Fruit fly (Drosophila melanogaster) whole organism, embryonic: Measurements from ENCODE around the gene AspRS-m.
A peak's percentile ranks its signal among the peaks of the same experiment; 100 is the strongest.

Experiments used
- Asciz ChIP-seq: fragments of 200-800 bp; sonication (Bioruptor generic); optimal IDR thresholded peaks from 2 replicates; lab custom pipeline; 2017; ENCODE audit warnings: missing biosample characterization, mild to moderate bottlenecking, missing genetic modification characterization, missing genetic modification reagents
- Blimp-1 ChIP-seq: fragments of 200-800 bp; sonication (Bioruptor generic); optimal IDR thresholded peaks from 3 replicates; lab custom pipeline; 2018; ENCODE audit warnings: missing biosample characterization, missing genetic modification characterization, mild to moderate bottlenecking, moderate library complexity, missing genetic modification reagents
- CG10274 ChIP-seq: fragments of 200-800 bp; sonication (Bioruptor generic); optimal IDR thresholded peaks from 3 replicates; lab custom pipeline; 2017; ENCODE audit warnings: missing biosample characterization, mild to moderate bottlenecking, missing genetic modification characterization
- CG10462 ChIP-seq: fragments of 200-800 bp; sonication (Bioruptor generic); optimal IDR thresholded peaks from 2 replicates; lab custom pipeline; 2016; ENCODE audit warnings: missing biosample characterization, missing genetic modification characterization
- CG11695 ChIP-seq: fragments of 200-800 bp; sonication (Bioruptor generic); IDR thresholded peaks from 3 replicates; pipeline ENCODE4 v1.3.6; 2022; ENCODE audit warnings: missing biosample characterization, missing genetic modification characterization
- CG12104 ChIP-seq: fragments of 200-800 bp; sonication (Bioruptor generic); optimal IDR thresholded peaks from 3 replicates; lab custom pipeline; 2016; ENCODE audit warnings: missing biosample characterization, missing genetic modification characterization
- CG13287 ChIP-seq: fragments of 200-800 bp; sonication (Bioruptor generic); IDR thresholded peaks from 2 replicates; pipeline ENCODE4 v1.3.6; 2022; ENCODE audit warnings: missing biosample characterization, missing genetic modification characterization; ENCODE audit not compliant: partially characterized antibody
- CG15479 ChIP-seq: fragments of 200-800 bp; sonication (Bioruptor generic); optimal IDR thresholded peaks from 3 replicates; lab custom pipeline; 2019; ENCODE audit warnings: missing biosample characterization, mild to moderate bottlenecking, missing genetic modification characterization, moderate library complexity
- CG17359 ChIP-seq: fragments of 200-800 bp; sonication (Bioruptor generic); optimal IDR thresholded peaks from 3 replicates; lab custom pipeline; 2018; ENCODE audit warnings: missing biosample characterization, mild to moderate bottlenecking, missing genetic modification characterization, moderate library complexity
- CG2129 ChIP-seq: fragments of 200-800 bp; sonication (Bioruptor generic); IDR thresholded peaks from 2 replicates; pipeline ENCODE4 v1.3.6; 2022; ENCODE audit warnings: missing biosample characterization, missing genetic modification characterization; ENCODE audit not compliant: partially characterized antibody
- CG30020 ChIP-seq: fragments of 200-800 bp; optimal IDR thresholded peaks from 2 replicates; lab custom pipeline; 2019; ENCODE audit warnings: missing biosample characterization, mild to moderate bottlenecking, missing genetic modification characterization, moderate library complexity
- CG30403 ChIP-seq: fragments of 200-800 bp; sonication (Bioruptor generic); optimal IDR thresholded peaks from 3 replicates; lab custom pipeline; 2016; ENCODE audit warnings: missing biosample characterization, missing genetic modification characterization
- CG32772 ChIP-seq: fragments of 200-800 bp; sonication (Bioruptor generic); IDR thresholded peaks from 2 replicates; pipeline ENCODE4 v1.3.6; 2022; ENCODE audit warnings: missing biosample characterization, missing genetic modification characterization
- CG34224 ChIP-seq: fragments of 200-800 bp; sonication (Bioruptor generic); IDR thresholded peaks from 3 replicates; pipeline ENCODE4 v1.3.6; 2022; ENCODE audit warnings: missing biosample characterization, missing genetic modification characterization; ENCODE audit not compliant: partially characterized antibody
- CG5180 ChIP-seq: fragments of 200-800 bp; sonication (Bioruptor generic); optimal IDR thresholded peaks from 3 replicates; lab custom pipeline; 2017; ENCODE audit warnings: missing biosample characterization, missing genetic modification characterization, mild to moderate bottlenecking, moderate library complexity, missing genetic modification reagents
- CG5953 ChIP-seq: fragments of 200-800 bp; sonication (Bioruptor generic); IDR thresholded peaks from 2 replicates; pipeline ENCODE4 v1.3.6; 2022; ENCODE audit warnings: missing biosample characterization, missing genetic modification characterization
- CG7786 ChIP-seq: fragments of 200-800 bp; sonication (Bioruptor generic); optimal IDR thresholded peaks from 2 replicates; lab custom pipeline; 2016; ENCODE audit warnings: missing biosample characterization, missing genetic modification characterization
- CG9817 ChIP-seq: fragments of 200-800 bp; sonication (Bioruptor generic); optimal IDR thresholded peaks from 2 replicates; lab custom pipeline; 2018; ENCODE audit warnings: missing biosample characterization, mild to moderate bottlenecking, missing genetic modification characterization, moderate library complexity
- CG9876 ChIP-seq: fragments of 200-800 bp; sonication (Bioruptor generic); optimal IDR thresholded peaks from 2 replicates; lab custom pipeline; 2016; ENCODE audit warnings: missing biosample characterization, missing genetic modification characterization
- Chrac-16 ChIP-seq: fragments of 200-800 bp; sonication (Bioruptor generic); optimal IDR thresholded peaks from 3 replicates; lab custom pipeline; 2016; ENCODE audit warnings: missing biosample characterization, missing genetic modification characterization
- CoRest ChIP-seq: fragments of 200-800 bp; sonication (Bioruptor generic); optimal IDR thresholded peaks from 3 replicates; lab custom pipeline; 2018; ENCODE audit warnings: missing biosample characterization, mild to moderate bottlenecking, missing genetic modification characterization, moderate library complexity
- Deaf1 ChIP-seq: fragments of 200-800 bp; optimal IDR thresholded peaks from 3 replicates; lab custom pipeline; 2019; ENCODE audit warnings: missing biosample characterization, mild to moderate bottlenecking, missing genetic modification characterization, moderate library complexity
- Doc3 ChIP-seq: fragments of 200-800 bp; sonication (Bioruptor generic); IDR thresholded peaks from 3 replicates; pipeline ENCODE4 v1.3.6; 2022; ENCODE audit warnings: missing biosample characterization, missing genetic modification characterization; ENCODE audit not compliant: partially characterized antibody
- E2f1 ChIP-seq: fragments of 200-800 bp; sonication (Bioruptor generic); IDR thresholded peaks from 2 replicates; pipeline ENCODE4 v1.3.6; 2022; ENCODE audit warnings: missing biosample characterization, missing genetic modification characterization
- HLH4C ChIP-seq: fragments of 200-800 bp; sonication (Bioruptor generic); IDR thresholded peaks from 3 replicates; pipeline ENCODE4 v1.3.6; 2022; ENCODE audit warnings: missing biosample characterization, missing genetic modification characterization; ENCODE audit not compliant: partially characterized antibody
- HmgZ ChIP-seq: fragments of 200-800 bp; sonication (Bioruptor generic); optimal IDR thresholded peaks from 2 replicates; lab custom pipeline; 2018; ENCODE audit warnings: missing biosample characterization, mild to moderate bottlenecking, missing genetic modification characterization
- Lhr ChIP-seq: fragments of 200-800 bp; sonication (Bioruptor generic); optimal IDR thresholded peaks from 3 replicates; lab custom pipeline; 2017; ENCODE audit warnings: mild to moderate bottlenecking, missing biosample characterization, missing genetic modification reagents, missing genetic modification characterization
- Meics ChIP-seq: fragments of 200-800 bp; sonication (Bioruptor generic); optimal IDR thresholded peaks from 2 replicates; lab custom pipeline; 2017; ENCODE audit warnings: missing biosample characterization, mild to moderate bottlenecking, missing genetic modification characterization
- Ptx1 ChIP-seq: fragments of 200-800 bp; sonication (Bioruptor generic); IDR thresholded peaks from 2 replicates; pipeline ENCODE4 v1.3.6; 2022; ENCODE audit warnings: missing biosample characterization, missing genetic modification characterization
- Sry-δ ChIP-seq: fragments of 200-800 bp; sonication (Bioruptor generic); optimal IDR thresholded peaks from 2 replicates; lab custom pipeline; 2016; ENCODE audit warnings: missing biosample characterization, missing genetic modification characterization
- amos ChIP-seq: fragments of 200-800 bp; sonication (Bioruptor generic); IDR thresholded peaks from 2 replicates; pipeline ENCODE4 v1.3.6; 2022; ENCODE audit warnings: missing biosample characterization, missing genetic modification characterization; ENCODE audit not compliant: partially characterized antibody
- chinmo ChIP-seq: fragments of 200-800 bp; sonication (Bioruptor generic); IDR thresholded peaks from 4 replicates; pipeline ENCODE4 v1.3.6; 2022; ENCODE audit warnings: missing biosample characterization, missing genetic modification characterization; ENCODE audit not compliant: partially characterized antibody
- dan ChIP-seq: fragments of 200-800 bp; sonication (Bioruptor generic); IDR thresholded peaks from 2 replicates; pipeline ENCODE4 v1.3.6; 2022; ENCODE audit warnings: missing biosample characterization, missing genetic modification characterization
- emc ChIP-seq: fragments of 200-800 bp; sonication (Bioruptor generic); optimal IDR thresholded peaks from 2 replicates; lab custom pipeline; 2016; ENCODE audit warnings: missing biosample characterization, missing genetic modification characterization
- ems ChIP-seq: fragments of 200-800 bp; sonication (Bioruptor generic); optimal IDR thresholded peaks from 3 replicates; lab custom pipeline; 2016; ENCODE audit warnings: missing biosample characterization, missing genetic modification characterization
- gfzf ChIP-seq: fragments of 200-800 bp; sonication (Bioruptor generic); optimal IDR thresholded peaks from 2 replicates; lab custom pipeline; 2016; ENCODE audit warnings: missing biosample characterization, mild to moderate bottlenecking, missing genetic modification characterization, moderate library complexity
- gro ChIP-seq: fragments of 200-800 bp; sonication (Bioruptor generic); optimal IDR thresholded peaks from 2 replicates; lab custom pipeline; 2016; ENCODE audit warnings: missing biosample characterization, missing genetic modification characterization
- insv ChIP-seq, 2 experiments: fragments of 200-800 bp; sonication (Bioruptor generic); optimal IDR thresholded peaks; 3 replicates each; lab custom pipeline; 2016 to 2018; ENCODE audit warnings: missing biosample characterization in 2 of 2, missing genetic modification characterization in 2 of 2
- luna ChIP-seq: fragments of 200-800 bp; sonication (Bioruptor generic); optimal IDR thresholded peaks from 2 replicates; lab custom pipeline; 2016; ENCODE audit warnings: missing biosample characterization, missing genetic modification characterization
- mirr ChIP-seq: fragments of 200-800 bp; sonication (Bioruptor generic); optimal IDR thresholded peaks from 3 replicates; lab custom pipeline; 2018; ENCODE audit warnings: missing biosample characterization, mild to moderate bottlenecking, missing genetic modification characterization
- nerfin-2 ChIP-seq: fragments of 200-800 bp; sonication (Bioruptor generic); IDR thresholded peaks from 2 replicates; pipeline ENCODE4 v1.3.6; 2022; ENCODE audit warnings: missing biosample characterization, missing genetic modification characterization; ENCODE audit not compliant: partially characterized antibody
- phol ChIP-seq: fragments of 200-800 bp; sonication (Bioruptor generic); optimal IDR thresholded peaks from 3 replicates; lab custom pipeline; 2018; ENCODE audit warnings: missing biosample characterization, mild to moderate bottlenecking, missing genetic modification characterization, moderate library complexity
- prd ChIP-seq, 3 experiments: fragments of >200 bp in 2 of 3; fragments of 200-800 bp in 1 of 3; sonication (Bioruptor generic) in 1 of 3; optimal IDR thresholded peaks in 2 of 3; IDR thresholded peaks in 1 of 3; 2 replicates in 2 of 3; 3 replicates in 1 of 3; pipeline versions ENCODE4 v1.3.6 to Lab custom; 2017 to 2022; ENCODE audit warnings: missing biosample characterization in 1 of 3, missing genetic modification characterization in 1 of 3
- pzg ChIP-seq: fragments of 200-800 bp; sonication (Bioruptor generic); optimal IDR thresholded peaks from 3 replicates; lab custom pipeline; 2018; ENCODE audit warnings: missing biosample characterization, mild to moderate bottlenecking, missing genetic modification characterization, moderate library complexity
- salm ChIP-seq: fragments of 200-800 bp; sonication (Bioruptor generic); optimal IDR thresholded peaks from 2 replicates; lab custom pipeline; 2018; ENCODE audit warnings: missing biosample characterization, mild to moderate bottlenecking, missing genetic modification characterization
- schlank ChIP-seq: fragments of 200-800 bp; sonication (Bioruptor generic); optimal IDR thresholded peaks from 2 replicates; lab custom pipeline; 2018; ENCODE audit warnings: missing biosample characterization, mild to moderate bottlenecking, missing genetic modification characterization
- seq ChIP-seq: fragments of 200-800 bp; sonication (Bioruptor generic); IDR thresholded peaks from 2 replicates; pipeline ENCODE4 v1.3.6; 2022; ENCODE audit warnings: missing biosample characterization, missing genetic modification characterization
- tin ChIP-seq: fragments of 200-800 bp; sonication (Bioruptor generic); optimal IDR thresholded peaks from 3 replicates; lab custom pipeline; 2016; ENCODE audit warnings: missing biosample characterization, missing genetic modification characterization

AspRS-m gene

DNA sequence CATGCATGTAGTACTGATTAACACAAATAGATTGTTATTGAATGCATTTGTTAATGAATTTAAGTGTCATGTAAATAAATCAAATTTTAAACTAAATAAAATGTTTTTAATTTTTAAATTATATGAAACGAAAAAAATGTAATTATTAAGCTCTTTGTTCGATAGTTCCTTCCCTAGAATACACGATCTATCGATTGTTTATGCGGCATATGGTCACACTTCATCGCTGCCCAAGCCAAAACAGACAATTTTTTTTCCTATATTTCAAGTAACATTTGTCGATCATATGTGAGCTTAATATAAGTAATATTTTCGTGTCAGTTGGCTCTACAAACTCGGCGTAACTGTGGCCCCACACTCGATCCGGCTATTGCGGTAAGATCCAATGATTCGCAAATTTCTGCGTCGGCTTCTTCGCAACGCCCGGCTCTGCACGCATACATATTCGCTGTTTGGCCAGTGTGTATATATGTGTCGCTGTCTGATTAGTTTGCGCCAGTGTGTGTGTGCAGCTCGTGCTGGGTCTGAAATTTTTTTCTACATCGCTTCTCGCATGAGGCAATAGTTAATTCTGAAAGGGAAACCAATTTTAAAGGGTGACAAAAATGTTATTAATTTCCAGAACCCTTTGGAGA, at the start of gene AspRS-m:
TSS of gene AspRS-m (plus strand) at position 207 of the 635 bp plus-strand sequence.
- TF ChIP-seq CoRest (tag; lab: Kevin White, UChicago) (peak; percentile 52), E2f1 (GFP tag; lab: Robert Waterston, UW) (no peak), dan (GFP tag; lab: Robert Waterston, UW) (no peak), amos (peak; percentile 92), emc (no peak), CG30020 (tag; lab: Kevin White, UChicago) (peak; percentile 11), CG5180 (GFP tag; lab: Kevin White, UChicago) (no peak), CG13287 (peak; percentile 88), gro (no peak), Blimp-1 (GFP tag; lab: Kevin White, UChicago) (no peak), chinmo (GFP tag; lab: Robert Waterston, UW) (peak; percentile 83; the same call in 3 of the 4 replicates), CG9876 (GFP tag; lab: Kevin White, UChicago) (no peak), HmgZ (tag; lab: Kevin White, UChicago) (peak; percentile 15), seq (no peak), CG17359 (no peak), CG5953 (GFP tag; lab: Robert Waterston, UW) (no peak), Sry-δ (peak; percentile 82), prd (optimal IDR thresholded peaks at IDR 0.05; lab: Kevin White, UChicago) (no peak), prd (GFP tag; IDR thresholded peaks at IDR 0.05; lab: Robert Waterston, UW) (0 out of 3 replicates have a peak, but pooled peaks have one; percentile 18), nerfin-2 (GFP tag; lab: Robert Waterston, UW) (peak; percentile 78), Deaf1 (tag; lab: Kevin White, UChicago) (peak; percentile 68), Chrac-16 (peak; percentile 9), CG15479 (peak; percentile 16), ems (GFP tag; lab: Kevin White, UChicago) (no peak), CG2129 (peak; percentile 77), tin (GFP tag; lab: Kevin White, UChicago) (peak; percentile 39), CG32772 (GFP tag; lab: Robert Waterston, UW) (peak; percentile 62; the same call in 1 of the 2 replicates), Asciz (GFP tag; lab: Kevin White, UChicago) (no peak), Meics (GFP tag; lab: Kevin White, UChicago) (peak; percentile 16), mirr (GFP tag; lab: Kevin White, UChicago) (no peak), CG10274 (GFP tag; lab: Kevin White, UChicago) (no peak), CG30403 (GFP tag; lab: Kevin White, UChicago) (peak; percentile 46), luna (GFP tag; lab: Kevin White, UChicago) (no peak), Doc3 (peak; percentile 79), salm (no peak), gfzf (GFP tag; lab: Kevin White, UChicago) (peak; percentile 37), pzg (peak; percentile 44), CG12104 (GFP tag; lab: Kevin White, UChicago) (no peak), phol (tag; lab: Kevin White, UChicago) (no peak), HLH4C (GFP tag; lab: Robert Waterston, UW) (peak; percentile 86), CG7786 (no peak), CG11695 (GFP tag; lab: Robert Waterston, UW) (no peak), Ptx1 (GFP tag; lab: Robert Waterston, UW) (peak; percentile 33; the same call in 1 of the 2 replicates), schlank (no peak), insv (GFP tag; optimal IDR thresholded peaks at IDR 0.05; lab: Kevin White, UChicago) (peak in 1 of 2 experiments; percentile 40), CG10462 (GFP tag; lab: Kevin White, UChicago) (no peak), CG9817 (tag; lab: Kevin White, UChicago) (peak; percentile 28), Lhr (peak; percentile 23), CG34224 (GFP tag; lab: Robert Waterston, UW) (peak; percentile 76)
